Worm (Caenorhabditis elegans) whole organism, young adult: ENCODE data around the gene gadr-3.

ENCODE experiments used
- ama-1 ChIP-seq, 3 experiments: fragments of 150-350 bp in 1 of 3; sonication (generic microtip) in 2 of 3; optimal IDR thresholded peaks; 2 replicates each; lab custom pipeline; 2014 to 2018; ENCODE audit warnings: missing biosample characterization in 2 of 3, missing genetic modification characterization in 2 of 3, missing genetic modification reagents in 2 of 3
- nhr-179 ChIP-seq: sonication (generic microtip); optimal IDR thresholded peaks from 2 replicates; lab custom pipeline; 2016; ENCODE audit warnings: mild to moderate bottlenecking, missing genetic modification characterization, missing compliant biosample characterization
- snpc-4 ChIP-seq, 5 experiments: fragments of 150-350 bp in 1 of 5; sonication (generic microtip) in 4 of 5; optimal IDR thresholded peaks; 2 replicates each; lab custom pipeline; 2014 to 2018; ENCODE audit warnings: missing genetic modification characterization in 5 of 5, missing biosample characterization in 3 of 5, antibody characterized with exemption in 2 of 5, mild to moderate bottlenecking in 2 of 5, missing compliant biosample characterization in 2 of 5, missing genotype in 2 of 5, moderate library complexity in 2 of 5, missing genetic modification reagents in 1 of 5

DNA sequence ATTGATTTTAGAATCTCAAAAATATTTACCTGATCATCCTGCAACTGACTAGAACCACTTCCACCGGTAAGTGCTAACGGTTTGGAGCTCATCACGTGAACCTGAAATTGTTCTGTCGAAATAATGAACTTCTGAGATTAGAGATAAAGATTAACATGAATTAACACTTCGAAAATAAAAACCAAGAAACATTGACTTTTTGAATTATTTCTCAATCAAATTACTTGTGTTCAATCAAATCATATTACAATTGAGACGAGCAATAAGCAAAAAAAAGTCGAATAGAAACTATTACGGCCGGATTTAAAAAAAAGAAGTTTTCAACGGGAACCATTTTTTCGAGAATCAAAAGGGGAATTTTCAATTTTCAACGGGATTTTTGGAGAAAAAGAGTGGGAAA, 40.1 kb downstream of the gadr-3 start, which contains the start of gene bcas-2:
- TF ChIP-seq snpc-4 (GFP tag; optimal IDR thresholded peaks at IDR 0.05; lab: Kevin White, UChicago) (no peak), snpc-4 (tag; optimal IDR thresholded peaks at IDR 0.05; lab: Kevin White, UChicago) (no peak), nhr-179 (no peak), ama-1 (optimal IDR thresholded peaks at IDR 0.05; lab: Kevin White, UChicago) (no peak), ama-1 (GFP tag; optimal IDR thresholded peaks at IDR 0.05; lab: Kevin White, UChicago) (no peak)
